Fruit fly (Drosophila melanogaster): ENCODE measurements around the gene Dim1.

The Dim1 gene

dm6 chr2L:4417982-4418381 lies 14.9 kb downstream of the Dim1 start (continued):
- TF ChIP-seq unpg (GFP tag; optimal IDR thresholded peaks at IDR 0.05) (no peak), CG1603 (tag; optimal IDR thresholded peaks at IDR 0.05) (peak; percentile 25), Ets97D (GFP tag; optimal IDR thresholded peaks at IDR 0.05) (no peak), twi (tag; optimal IDR thresholded peaks at IDR 0.05) (no peak), slp2 (GFP tag; optimal IDR thresholded peaks at IDR 0.05) (no peak), CG7745 (tag; optimal IDR thresholded peaks at IDR 0.05) (no peak), Opbp (GFP tag; IDR thresholded peaks at IDR 0.05; ENCODE audit: partially characterized antibody) (no peak), bbx (GFP tag; IDR thresholded peaks at IDR 0.05; ENCODE audit: partially characterized antibody) (no peak), ase (GFP tag; IDR thresholded peaks at IDR 0.05) (peak; percentile 45; the same call in 1 of the 3 replicates), tx (GFP tag; optimal IDR thresholded peaks at IDR 0.05) (no peak), CG12219 (GFP tag; optimal IDR thresholded peaks at IDR 0.05) (no peak), CG12236 (GFP tag; optimal IDR thresholded peaks at IDR 0.05) (no peak), CG11247 (GFP tag; IDR thresholded peaks at IDR 0.05) (peak; percentile 44; the same call in 1 of the 2 replicates), CG9609 (GFP tag; optimal IDR thresholded peaks at IDR 0.05) (no peak), lmd (GFP tag; IDR thresholded peaks at IDR 0.05) (peak; percentile 53), pho (GFP tag; optimal IDR thresholded peaks at IDR 0.05) (no peak), sens (GFP tag) (peak; percentile 54), Lhr (GFP tag; optimal IDR thresholded peaks at IDR 0.05) (no peak), Abd-B (GFP tag; optimal IDR thresholded peaks at IDR 0.05) (no peak), CG8388 (GFP tag; optimal IDR thresholded peaks at IDR 0.05) (no peak), ap (GFP tag; IDR thresholded peaks at IDR 0.05) (no peak), CG9932 (GFP tag; IDR thresholded peaks at IDR 0.05) (0 out of 2 replicates have a peak, but pooled peaks have one; percentile 16), ATbp (GFP tag; optimal IDR thresholded peaks at IDR 0.05) (no peak), Hr51 (GFP tag; optimal IDR thresholded peaks at IDR 0.05) (no peak), Fer2 (tag; optimal IDR thresholded peaks at IDR 0.05) (no peak), Awh (GFP tag; IDR thresholded peaks at IDR 0.05) (0 out of 2 replicates have a peak, but pooled peaks have one; percentile 20), Sry-δ (GFP tag; optimal IDR thresholded peaks at IDR 0.05) (no peak), CG10321 (GFP tag; IDR thresholded peaks at IDR 0.05) (0 out of 2 replicates have a peak, but pooled peaks have one; percentile 12), CG15011 (GFP tag; optimal IDR thresholded peaks at IDR 0.05) (no peak), nerfin-2 (GFP tag; IDR thresholded peaks at IDR 0.05; ENCODE audit: partially characterized antibody) (no peak), CG3995 (GFP tag; optimal IDR thresholded peaks at IDR 0.05) (no peak), Lim3 (GFP tag; IDR thresholded peaks at IDR 0.05) (0 out of 2 replicates have a peak, but pooled peaks have one; percentile 17), phol (tag; optimal IDR thresholded peaks at IDR 0.05) (no peak), BtbVII (GFP tag; optimal IDR thresholded peaks at IDR 0.05) (no peak), sisA (GFP tag; IDR thresholded peaks at IDR 0.05) (0 out of 2 replicates have a peak, but pooled peaks have one; percentile 24), Neu2 (GFP tag; optimal IDR thresholded peaks at IDR 0.05; ENCODE audit: borderline replicate concordance) (no peak), eve (GFP tag; optimal IDR thresholded peaks at IDR 0.05) (no peak), lola (GFP tag; optimal IDR thresholded peaks at IDR 0.05) (no peak), danr (GFP tag; IDR thresholded peaks at IDR 0.05) (no peak), Myb (GFP tag; optimal IDR thresholded peaks at IDR 0.05) (no peak), schlank (tag; optimal IDR thresholded peaks at IDR 0.05) (no peak), cato (GFP tag; optimal IDR thresholded peaks at IDR 0.05; ENCODE audit: borderline replicate concordance) (no peak), wdn (GFP tag; IDR thresholded peaks at IDR 0.05) (no peak), br (optimal IDR thresholded peaks at IDR 0.05) (no peak), CG11560 (tag; IDR thresholded peaks at IDR 0.05) (no peak), dmrt11E (tag; optimal IDR thresholded peaks at IDR 0.05) (no peak), salm (tag; optimal IDR thresholded peaks at IDR 0.05) (no peak), tgo (GFP tag; IDR thresholded peaks at IDR 0.05) (no peak), klu (GFP tag; IDR thresholded peaks at IDR 0.05) (no peak), Pdp1 (GFP tag; optimal IDR thresholded peaks at IDR 0.05) (peak in 1 of 2 experiments; percentile 10), nerfin-1 (tag; optimal IDR thresholded peaks at IDR 0.05) (no peak)

All from whole organism, embryonic.